Worm (Caenorhabditis elegans): ENCODE measurements around the gene ZK669.2.

The ZK669.2 gene

ce11 chrII:7940848-7941247, 2.9 kb upstream of the ZK669.2 start, which contains the start of gene ZK669.3:
ZK669.3 (plus strand) TSS chrII:7941148.
- TF ChIP-seq nhr-11 (tag; optimal IDR thresholded peaks at IDR 0.05) (no peak), hlh-30 (tag; optimal IDR thresholded peaks at IDR 0.05; ENCODE audit: insufficient read depth) (no peak)

ce11 chrII:7935622-7936021, 2.4 kb downstream of the ZK669.2 start:
- TF ChIP-seq nfya-1 (tag; optimal IDR thresholded peaks at IDR 0.05) = no peak
- no peak for TF ChIP-seq hlh-30 (tag; optimal IDR thresholded peaks at IDR 0.05; ENCODE audit: insufficient read depth)
- TF ChIP-seq hlh-8 (tag; optimal IDR thresholded peaks at IDR 0.05) = no peak
- no peak for TF ChIP-seq ceh-6 (GFP tag; optimal IDR thresholded peaks at IDR 0.05)
- TF ChIP-seq unc-55 (GFP tag; optimal IDR thresholded peaks at IDR 0.05) = peak; percentile 37
- no peak for TF ChIP-seq gmeb-2 (tag; optimal IDR thresholded peaks at IDR 0.05)
- TF ChIP-seq fkh-6 (tag; optimal IDR thresholded peaks at IDR 0.05) = no peak
- TF ChIP-seq elt-2 (tag; optimal IDR thresholded peaks at IDR 0.05) = no peak

ce11 chrII:7930671-7931070, 7.3 kb downstream of the ZK669.2 start:
- TF ChIP-seq ceh-31 (tag; optimal IDR thresholded peaks at IDR 0.05) = no peak
- TF ChIP-seq pros-1 (tag; optimal IDR thresholded peaks at IDR 0.05) = no peak
- no peak for TF ChIP-seq ztf-16 (tag; optimal IDR thresholded peaks at IDR 0.05)

- TF ChIP-seq tbx-2 (tag; optimal IDR thresholded peaks at IDR 0.05) = no peak
- no peak for TF ChIP-seq hlh-13 (GFP tag; optimal IDR thresholded peaks at IDR 0.05)
These were observed 9.4 kb downstream of the ZK669.2 start, which contains the start of gene spv-1 for ce11 chrII:7928600-7928999. spv-1 (minus strand) TSS chrII:7928700.

ce11 chrII:7921155-7921554, 16.8 kb downstream of the ZK669.2 start:
- no peak for TF ChIP-seq ceh-19 (GFP tag; optimal IDR thresholded peaks at IDR 0.05)
- no peak for TF ChIP-seq fkh-10 (GFP tag; optimal IDR thresholded peaks at IDR 0.05)
- peak; percentile 93 for TF ChIP-seq unc-42 (tag; optimal IDR thresholded peaks at IDR 0.05)

- TF ChIP-seq ets-4 (tag; optimal IDR thresholded peaks at IDR 0.05) = no peak
- no peak for TF ChIP-seq eyg-1 (tag; optimal IDR thresholded peaks at IDR 0.05)
- TF ChIP-seq unc-42 (tag; optimal IDR thresholded peaks at IDR 0.05) = peak; percentile 37
These were observed 17.8 kb downstream of the ZK669.2 start for ce11 chrII:7920178-7920577.

ce11 chrII:7911015-7911414, 27.0 kb downstream of the ZK669.2 start, which contains the start of gene ZK675.4:
ZK675.4 (plus strand) TSS chrII:7911315.
- TF ChIP-seq fax-1 (tag; optimal IDR thresholded peaks at IDR 0.05) = no peak
- no peak for TF ChIP-seq ama-1 (optimal IDR thresholded peaks at IDR 0.05)
- no peak for TF ChIP-seq elt-2 (tag; optimal IDR thresholded peaks at IDR 0.05)
- no peak for TF ChIP-seq unc-86 (tag; optimal IDR thresholded peaks at IDR 0.05)

- TF ChIP-seq ama-1 (optimal IDR thresholded peaks at IDR 0.05) (no peak), K02D7.2 (tag; optimal IDR thresholded peaks at IDR 0.05) (no peak), ceh-30 (tag; optimal IDR thresholded peaks at IDR 0.05) (no peak), nhr-232 (tag; optimal IDR thresholded peaks at IDR 0.05) (no peak), ztf-16 (tag; optimal IDR thresholded peaks at IDR 0.05) (no peak), mec-3 (tag; optimal IDR thresholded peaks at IDR 0.05; ENCODE audit: borderline replicate concordance) (no peak), pros-1 (tag; optimal IDR thresholded peaks at IDR 0.05) (no peak)
These were observed 30.4 kb downstream of the ZK669.2 start, which contains the start of gene best-23 for ce11 chrII:7907539-7907997. best-23 (minus strand) TSS chrII:7907589.

- no peak for TF ChIP-seq lim-6 (tag; optimal IDR thresholded peaks at IDR 0.05)
These were observed 36.0 kb downstream of the ZK669.2 start for ce11 chrII:7901990-7902389.
